Fruit fly (Drosophila melanogaster) whole organism, embryonic: ENCODE measurements around the gene Psn.

Experiments
- Ada2b ChIP-seq: fragments of 200-800 bp; sonication (Bioruptor generic); IDR thresholded peaks from 2 replicates; pipeline ENCODE4 v1.3.6; 2022; ENCODE audit warnings: missing biosample characterization, missing genetic modification characterization
- Aef1 ChIP-seq: fragments of 200-800 bp; sonication (Bioruptor generic); IDR thresholded peaks from 3 replicates; pipeline ENCODE4 v1.3.6; 2022; ENCODE audit warnings: missing biosample characterization, missing genetic modification characterization
- B-H1 ChIP-seq: fragments of 200-800 bp; sonication (Bioruptor generic); IDR thresholded peaks from 3 replicates; pipeline ENCODE4 v1.3.6; 2022; ENCODE audit warnings: missing biosample characterization, missing genetic modification characterization
- Bdp1 ChIP-seq: fragments of 200-800 bp; sonication (Bioruptor generic); optimal IDR thresholded peaks from 3 replicates; lab custom pipeline; 2016; ENCODE audit warnings: missing biosample characterization, missing genetic modification characterization
- CG11093 ChIP-seq: fragments of 200-800 bp; sonication (Bioruptor generic); IDR thresholded peaks from 3 replicates; pipeline ENCODE4 v1.3.6; 2022; ENCODE audit warnings: missing biosample characterization, missing genetic modification characterization
- CG12071 ChIP-seq: fragments of 200-800 bp; sonication (Bioruptor generic); optimal IDR thresholded peaks from 3 replicates; lab custom pipeline; 2018; ENCODE audit warnings: missing biosample characterization, mild to moderate bottlenecking, missing genetic modification characterization
- CG14050 ChIP-seq: fragments of 200-800 bp; sonication (Bioruptor generic); IDR thresholded peaks from 3 replicates; pipeline ENCODE4 v1.3.6; 2022; ENCODE audit warnings: missing biosample characterization, missing genetic modification characterization
- CG16779 ChIP-seq: fragments of 200-800 bp; sonication (Bioruptor generic); IDR thresholded peaks from 2 replicates; pipeline ENCODE4 v1.3.6; 2022; ENCODE audit warnings: missing biosample characterization, missing genetic modification characterization
- CG17829 ChIP-seq: fragments of 200-800 bp; optimal IDR thresholded peaks from 2 replicates; lab custom pipeline; 2019; ENCODE audit warnings: missing biosample characterization, mild to moderate bottlenecking, missing genetic modification characterization, moderate library complexity
- CG18599 ChIP-seq: fragments of 200-800 bp; sonication (Bioruptor generic); optimal IDR thresholded peaks from 3 replicates; lab custom pipeline; 2017; ENCODE audit warnings: missing biosample characterization, missing genetic modification characterization, mild to moderate bottlenecking, moderate library complexity, missing genetic modification reagents
- CG2889 ChIP-seq: fragments of 200-800 bp; sonication (Bioruptor generic); IDR thresholded peaks from 3 replicates; pipeline ENCODE4 v1.3.6; 2022; ENCODE audit warnings: missing biosample characterization, missing genetic modification characterization
- CG32772 ChIP-seq: fragments of 200-800 bp; sonication (Bioruptor generic); IDR thresholded peaks from 2 replicates; pipeline ENCODE4 v1.3.6; 2022; ENCODE audit warnings: missing biosample characterization, missing genetic modification characterization
- CG4282 ChIP-seq: fragments of 200-800 bp; sonication (Bioruptor generic); optimal IDR thresholded peaks from 2 replicates; lab custom pipeline; 2016; ENCODE audit warnings: missing biosample characterization, missing genetic modification characterization
- CG5953 ChIP-seq: fragments of 200-800 bp; sonication (Bioruptor generic); IDR thresholded peaks from 2 replicates; pipeline ENCODE4 v1.3.6; 2022; ENCODE audit warnings: missing biosample characterization, missing genetic modification characterization
- CG7556 ChIP-seq: fragments of 200-800 bp; sonication (Bioruptor generic); optimal IDR thresholded peaks from 2 replicates; lab custom pipeline; 2017; ENCODE audit warnings: missing biosample characterization, mild to moderate bottlenecking, missing genetic modification characterization
- CG7928 ChIP-seq: fragments of 200-800 bp; sonication (Bioruptor generic); optimal IDR thresholded peaks from 2 replicates; lab custom pipeline; 2017; ENCODE audit warnings: missing biosample characterization, mild to moderate bottlenecking, missing genetic modification characterization
- CG8944 ChIP-seq: fragments of 200-800 bp; sonication (Bioruptor generic); optimal IDR thresholded peaks from 3 replicates; lab custom pipeline; 2016; ENCODE audit warnings: missing biosample characterization, missing genetic modification characterization
- CG9932 ChIP-seq: fragments of 200-800 bp; sonication (Bioruptor generic); IDR thresholded peaks from 2 replicates; pipeline ENCODE4 v1.3.6; 2022; ENCODE audit warnings: missing biosample characterization, missing genetic modification characterization
- CrebB ChIP-seq: fragments of 200-800 bp; sonication (Bioruptor generic); optimal IDR thresholded peaks from 3 replicates; lab custom pipeline; 2018; ENCODE audit warnings: missing biosample characterization, mild to moderate bottlenecking, missing genetic modification characterization
- Dek ChIP-seq: fragments of 200-800 bp; sonication (Bioruptor generic); optimal IDR thresholded peaks from 3 replicates; lab custom pipeline; 2019; ENCODE audit warnings: missing biosample characterization, mild to moderate bottlenecking, missing genetic modification characterization, moderate library complexity
- Dfd ChIP-seq, 2 experiments: fragments of >200 bp; optimal IDR thresholded peaks; 2 replicates each; lab custom pipeline; 2017; ENCODE audit warnings: missing biosample characterization in 2 of 2, missing genetic modification characterization in 2 of 2
- Dref ChIP-seq: fragments of 200-800 bp; sonication (Bioruptor generic); IDR thresholded peaks from 2 replicates; pipeline ENCODE4 v1.3.6; 2022; ENCODE audit warnings: missing biosample characterization, missing genetic modification characterization
- E2f1 ChIP-seq: fragments of 200-800 bp; sonication (Bioruptor generic); IDR thresholded peaks from 2 replicates; pipeline ENCODE4 v1.3.6; 2022; ENCODE audit warnings: missing biosample characterization, missing genetic modification characterization
- HLH54F ChIP-seq: fragments of 200-800 bp; sonication (Bioruptor generic); optimal IDR thresholded peaks from 3 replicates; lab custom pipeline; 2016; ENCODE audit warnings: missing biosample characterization, missing genetic modification characterization
- Mrtf ChIP-seq: fragments of 200-800 bp; sonication (Bioruptor generic); IDR thresholded peaks from 3 replicates; pipeline ENCODE4 v1.3.6; 2022; ENCODE audit warnings: missing biosample characterization, missing genetic modification characterization
- NFAT ChIP-seq: fragments of 200-800 bp; sonication (Bioruptor generic); IDR thresholded peaks from 2 replicates; pipeline ENCODE4 v1.3.6; 2022; ENCODE audit warnings: missing biosample characterization, missing genetic modification characterization
- Optix ChIP-seq: fragments of 200-800 bp; sonication (Bioruptor generic); IDR thresholded peaks from 3 replicates; pipeline ENCODE4 v1.3.6; 2022; ENCODE audit warnings: missing biosample characterization, missing genetic modification characterization
- Scr ChIP-seq: fragments of 200-800 bp; sonication (Bioruptor generic); IDR thresholded peaks from 2 replicates; pipeline ENCODE4 v1.3.6; 2022; ENCODE audit warnings: missing biosample characterization, missing genetic modification characterization; ENCODE audit not compliant: partially characterized antibody
- Side ChIP-seq: fragments of 200-800 bp; sonication (Bioruptor generic); optimal IDR thresholded peaks from 2 replicates; lab custom pipeline; 2016; ENCODE audit warnings: missing biosample characterization, missing genetic modification characterization
- Sox102F ChIP-seq: fragments of 200-800 bp; sonication (Bioruptor generic); optimal IDR thresholded peaks from 2 replicates; lab custom pipeline; 2018; ENCODE audit warnings: missing biosample characterization, mild to moderate bottlenecking, missing genetic modification characterization, moderate library complexity
- TFAM ChIP-seq: fragments of 200-800 bp; sonication (Bioruptor generic); optimal IDR thresholded peaks from 2 replicates; lab custom pipeline; 2017; ENCODE audit warnings: missing biosample characterization, missing genetic modification characterization, inconsistent platforms
- bbx ChIP-seq: fragments of 200-800 bp; sonication (Bioruptor generic); IDR thresholded peaks from 2 replicates; pipeline ENCODE4 v1.3.6; 2022; ENCODE audit warnings: missing biosample characterization, missing genetic modification characterization; ENCODE audit not compliant: partially characterized antibody
- cas ChIP-seq: fragments of 200-800 bp; sonication (Bioruptor generic); IDR thresholded peaks from 2 replicates; pipeline ENCODE4 v1.3.6; 2022; ENCODE audit warnings: missing biosample characterization, missing genetic modification characterization
- caup ChIP-seq: fragments of 200-800 bp; sonication (Bioruptor generic); optimal IDR thresholded peaks from 3 replicates; lab custom pipeline; 2017; ENCODE audit warnings: missing biosample characterization, mild to moderate bottlenecking, missing genetic modification characterization, moderate library complexity; ENCODE audit not compliant: severe bottlenecking
- chinmo ChIP-seq: fragments of 200-800 bp; sonication (Bioruptor generic); IDR thresholded peaks from 4 replicates; pipeline ENCODE4 v1.3.6; 2022; ENCODE audit warnings: missing biosample characterization, missing genetic modification characterization; ENCODE audit not compliant: partially characterized antibody
- chm ChIP-seq: fragments of 200-800 bp; sonication (Bioruptor generic); IDR thresholded peaks from 2 replicates; pipeline ENCODE4 v1.3.6; 2022; ENCODE audit warnings: missing biosample characterization, missing genetic modification characterization
- dmrt11E ChIP-seq: fragments of 200-800 bp; sonication (Bioruptor generic); optimal IDR thresholded peaks from 3 replicates; lab custom pipeline; 2018; ENCODE audit warnings: missing biosample characterization, mild to moderate bottlenecking, missing genetic modification characterization, moderate library complexity
- hkb ChIP-seq, 2 experiments: fragments of 200-800 bp in 1 of 2; fragments of >200 bp in 1 of 2; sonication (Bioruptor generic) in 1 of 2; IDR thresholded peaks in 1 of 2; optimal IDR thresholded peaks in 1 of 2; 2 replicates each; pipeline versions ENCODE4 v1.3.6 to Lab custom; 2017 to 2022; ENCODE audit warnings: missing biosample characterization in 1 of 2, missing genetic modification characterization in 1 of 2
- kah ChIP-seq: fragments of 200-800 bp; sonication (Bioruptor generic); optimal IDR thresholded peaks from 2 replicates; lab custom pipeline; 2018; ENCODE audit warnings: missing biosample characterization, mild to moderate bottlenecking, missing genetic modification characterization
- klu ChIP-seq: fragments of 200-800 bp; sonication (Bioruptor generic); IDR thresholded peaks from 2 replicates; pipeline ENCODE4 v1.3.6; 2022; ENCODE audit warnings: missing biosample characterization, missing genetic modification characterization
- p53 ChIP-seq: fragments of 200-800 bp; sonication (Bioruptor generic); optimal IDR thresholded peaks from 2 replicates; lab custom pipeline; 2016; ENCODE audit warnings: missing biosample characterization, missing genetic modification characterization
- prd ChIP-seq, 3 experiments: fragments of >200 bp in 2 of 3; fragments of 200-800 bp in 1 of 3; sonication (Bioruptor generic) in 1 of 3; optimal IDR thresholded peaks in 2 of 3; IDR thresholded peaks in 1 of 3; 2 replicates in 2 of 3; 3 replicates in 1 of 3; pipeline versions ENCODE4 v1.3.6 to Lab custom; 2017 to 2022; ENCODE audit warnings: missing biosample characterization in 1 of 3, missing genetic modification characterization in 1 of 3
- sens ChIP-seq: fragments of 200-800 bp; sonication (Bioruptor generic); peaks from one replicate; lab custom pipeline; 2016; ENCODE audit warnings: missing biosample characterization, missing genetic modification characterization
- sim ChIP-seq: fragments of 200-800 bp; sonication (Bioruptor generic); IDR thresholded peaks from 2 replicates; pipeline ENCODE4 v1.3.6; 2022; ENCODE audit warnings: missing biosample characterization, missing genetic modification characterization
- so ChIP-seq: fragments of 200-800 bp; sonication (Bioruptor generic); IDR thresholded peaks from 3 replicates; pipeline ENCODE4 v1.3.6; 2022; ENCODE audit warnings: missing biosample characterization, missing genetic modification characterization
- sob ChIP-seq: fragments of 200-800 bp; sonication (Bioruptor generic); IDR thresholded peaks from 2 replicates; pipeline ENCODE4 v1.3.6; 2022; ENCODE audit warnings: missing biosample characterization, missing genetic modification characterization
- sqz ChIP-seq: fragments of 200-800 bp; sonication (Bioruptor generic); optimal IDR thresholded peaks from 3 replicates; lab custom pipeline; 2018; ENCODE audit warnings: missing biosample characterization, mild to moderate bottlenecking, missing genetic modification characterization
- tna ChIP-seq: fragments of 200-800 bp; sonication (Bioruptor generic); IDR thresholded peaks from 2 replicates; pipeline ENCODE4 v1.3.6; 2022; ENCODE audit warnings: missing biosample characterization, missing genetic modification characterization; ENCODE audit not compliant: partially characterized antibody
- toy ChIP-seq: fragments of 200-800 bp; sonication (Bioruptor generic); IDR thresholded peaks from 2 replicates; pipeline ENCODE4 v1.3.6; 2022; ENCODE audit warnings: missing biosample characterization, missing genetic modification characterization
- vfl ChIP-seq: fragments of 200-800 bp; sonication (Bioruptor generic); optimal IDR thresholded peaks from 2 replicates; lab custom pipeline; 2016; ENCODE audit warnings: missing biosample characterization, missing genetic modification characterization

The Psn gene

DNA sequence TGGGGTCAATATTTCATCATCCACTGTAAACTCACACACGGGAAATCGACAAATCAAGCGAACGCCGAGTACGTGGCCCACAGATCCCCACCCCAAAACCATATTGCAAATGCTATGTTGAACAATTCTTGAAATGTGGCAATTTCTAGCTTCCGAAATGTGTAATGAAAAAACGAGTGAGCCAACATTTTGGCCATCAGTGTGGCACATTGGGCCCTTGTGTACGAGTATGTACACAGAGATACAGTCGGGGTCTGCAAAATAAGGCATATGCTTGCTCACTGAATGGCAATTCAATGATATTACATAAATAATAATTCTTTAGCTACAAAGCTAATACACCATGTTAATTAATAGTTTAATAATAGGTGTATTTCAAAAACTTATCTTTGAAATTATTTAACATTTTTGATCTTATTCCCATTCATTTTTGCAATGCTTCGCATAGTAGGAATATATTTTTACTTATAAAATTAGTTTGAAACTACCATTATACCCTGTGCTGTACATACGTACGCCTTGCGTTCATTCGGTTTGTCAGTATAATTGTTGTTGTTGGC lies 32.6 kb upstream of the Psn start (continued):
- TF ChIP-seq NFAT (peak; percentile 79), sob (GFP tag; lab: Robert Waterston, UW) (peak; percentile 86), CrebB (tag; lab: Kevin White, UChicago) (peak; percentile 77), CG12071 (GFP tag; lab: Kevin White, UChicago) (peak; percentile 77), Dfd (GFP tag; optimal IDR thresholded peaks at IDR 0.05; lab: Kevin White, UChicago) (no peak), CG7928 (GFP tag; lab: Kevin White, UChicago) (peak; percentile 26), cas (GFP tag; lab: Robert Waterston, UW) (peak; percentile 78), CG11093 (GFP tag; lab: Robert Waterston, UW) (peak; percentile 85), CG8944 (GFP tag; lab: Kevin White, UChicago) (peak; percentile 72), Dek (tag; lab: Kevin White, UChicago) (peak; percentile 86), CG7556 (GFP tag; lab: Kevin White, UChicago) (peak; percentile 89), CG5953 (peak; percentile 68), hkb (optimal IDR thresholded peaks at IDR 0.05; lab: Kevin White, UChicago) (no peak), hkb (GFP tag; IDR thresholded peaks at IDR 0.05; lab: Robert Waterston, UW) (peak; percentile 85), CG14050 (GFP tag; lab: Robert Waterston, UW) (peak; percentile 76), CG9932 (GFP tag; lab: Robert Waterston, UW) (peak; percentile 90), E2f1 (peak; percentile 84), caup (GFP tag; lab: Kevin White, UChicago) (peak; percentile 85), so (GFP tag; lab: Robert Waterston, UW) (peak; percentile 73), B-H1 (peak; percentile 63), klu (GFP tag; lab: Robert Waterston, UW) (peak; percentile 82), Side (peak; percentile 67), CG16779 (peak; percentile 66), Bdp1 (GFP tag; lab: Kevin White, UChicago) (peak; percentile 68), Mrtf (GFP tag; lab: Robert Waterston, UW) (peak; percentile 78), Aef1 (GFP tag; lab: Robert Waterston, UW) (peak; percentile 77), toy (GFP tag; lab: Robert Waterston, UW) (peak; percentile 73), Dref (GFP tag; lab: Robert Waterston, UW) (peak; percentile 33; the same call in 1 of the 2 replicates), bbx (GFP tag; lab: Robert Waterston, UW) (no peak), CG17829 (tag; lab: Kevin White, UChicago) (peak; percentile 87), CG2889 (GFP tag; lab: Robert Waterston, UW) (peak; percentile 60; the same call in 1 of the 3 replicates), Ada2b (GFP tag; lab: Robert Waterston, UW) (peak; percentile 80), Sox102F (peak; percentile 92), sqz (peak; percentile 76), sens (GFP tag; lab: Kevin White, UChicago) (peak; percentile 95), CG18599 (GFP tag; lab: Kevin White, UChicago) (peak; percentile 88), sim (GFP tag; lab: Robert Waterston, UW) (peak; percentile 24; the same call in 1 of the 2 replicates), chinmo (GFP tag; lab: Robert Waterston, UW) (no peak), vfl (peak; percentile 78), tna (no peak), dmrt11E (peak; percentile 71), Scr (no peak), p53 (no peak), HLH54F (GFP tag; lab: Kevin White, UChicago) (peak; percentile 85), chm (peak; percentile 79), prd (optimal IDR thresholded peaks at IDR 0.05; lab: Kevin White, UChicago) (no peak), prd (GFP tag; IDR thresholded peaks at IDR 0.05; lab: Robert Waterston, UW) (peak; percentile 88), kah (GFP tag; lab: Kevin White, UChicago) (peak; percentile 70), CG4282 (GFP tag; lab: Kevin White, UChicago) (peak; percentile 86), CG32772 (GFP tag; lab: Robert Waterston, UW) (peak; percentile 66), Optix (GFP tag; lab: Robert Waterston, UW) (peak; percentile 64; the same call in 1 of the 3 replicates), TFAM (peak; percentile 20)
